Fruit fly (Drosophila melanogaster) whole organism, embryonic: ENCODE data around the gene btz.

ENCODE experiments used
- Atf3 ChIP-seq: fragments of 200-800 bp; sonication (Bioruptor generic); optimal IDR thresholded peaks from 3 replicates; lab custom pipeline; 2016; ENCODE audit warnings: missing biosample characterization, missing genetic modification characterization
- Bdp1 ChIP-seq: fragments of 200-800 bp; sonication (Bioruptor generic); optimal IDR thresholded peaks from 3 replicates; lab custom pipeline; 2016; ENCODE audit warnings: missing biosample characterization, missing genetic modification characterization
- CG10274 ChIP-seq: fragments of 200-800 bp; sonication (Bioruptor generic); optimal IDR thresholded peaks from 3 replicates; lab custom pipeline; 2017; ENCODE audit warnings: missing biosample characterization, mild to moderate bottlenecking, missing genetic modification characterization
- CG10654 ChIP-seq: fragments of 200-800 bp; sonication (Bioruptor generic); optimal IDR thresholded peaks from 2 replicates; lab custom pipeline; 2016; ENCODE audit warnings: missing biosample characterization, missing genetic modification characterization
- CG11398 ChIP-seq: fragments of 200-800 bp; sonication (Bioruptor generic); optimal IDR thresholded peaks from 2 replicates; lab custom pipeline; 2016; ENCODE audit warnings: missing biosample characterization, missing genetic modification characterization
- CG13624 ChIP-seq: fragments of 200-800 bp; sonication (Bioruptor generic); optimal IDR thresholded peaks from 2 replicates; lab custom pipeline; 2016; ENCODE audit warnings: missing biosample characterization, missing genetic modification characterization
- CG14860 ChIP-seq: fragments of 200-800 bp; sonication (Bioruptor generic); IDR thresholded peaks from 3 replicates; pipeline ENCODE4 v1.3.6; 2022; ENCODE audit warnings: missing biosample characterization, missing genetic modification characterization; ENCODE audit not compliant: partially characterized antibody
- CG15269 ChIP-seq: fragments of 200-800 bp; sonication (Bioruptor generic); optimal IDR thresholded peaks from 2 replicates; lab custom pipeline; 2018; ENCODE audit warnings: missing biosample characterization, mild to moderate bottlenecking, missing genetic modification characterization, moderate library complexity
- CG17612 ChIP-seq: fragments of 200-800 bp; sonication (Bioruptor generic); IDR thresholded peaks from 2 replicates; pipeline ENCODE4 v1.3.6; 2022; ENCODE audit warnings: missing biosample characterization, missing genetic modification characterization
- CG17912 ChIP-seq: fragments of 200-800 bp; sonication (Bioruptor generic); optimal IDR thresholded peaks from 2 replicates; lab custom pipeline; 2018; ENCODE audit warnings: missing biosample characterization, mild to moderate bottlenecking, missing genetic modification characterization
- CG18764 ChIP-seq: fragments of 200-800 bp; sonication (Bioruptor generic); optimal IDR thresholded peaks from 3 replicates; lab custom pipeline; 2016; ENCODE audit warnings: missing biosample characterization, missing genetic modification characterization
- CG32767 ChIP-seq: fragments of 200-800 bp; sonication (Bioruptor generic); IDR thresholded peaks from 2 replicates; pipeline ENCODE4 v1.3.6; 2022; ENCODE audit warnings: missing biosample characterization, missing genetic modification characterization
- CG3281 ChIP-seq: fragments of 200-800 bp; sonication (Bioruptor generic); optimal IDR thresholded peaks from 3 replicates; lab custom pipeline; 2017; ENCODE audit warnings: missing biosample characterization, mild to moderate bottlenecking, missing genetic modification characterization
- CG33213 ChIP-seq: fragments of 200-800 bp; sonication (Bioruptor generic); optimal IDR thresholded peaks from 3 replicates; lab custom pipeline; 2016; ENCODE audit warnings: missing biosample characterization, missing genetic modification characterization
- CG3995 ChIP-seq: fragments of 200-800 bp; sonication (Bioruptor generic); optimal IDR thresholded peaks from 3 replicates; lab custom pipeline; 2016; ENCODE audit warnings: missing biosample characterization, missing genetic modification characterization
- CG4404 ChIP-seq: fragments of 200-800 bp; sonication (Bioruptor generic); IDR thresholded peaks from 2 replicates; pipeline ENCODE4 v1.3.6; 2022; ENCODE audit warnings: missing biosample characterization, missing genetic modification characterization
- CG4707 ChIP-seq: fragments of 200-800 bp; sonication (Bioruptor generic); optimal IDR thresholded peaks from 2 replicates; lab custom pipeline; 2018; ENCODE audit warnings: missing biosample characterization, mild to moderate bottlenecking, missing genetic modification characterization, moderate library complexity
- CG5180 ChIP-seq: fragments of 200-800 bp; sonication (Bioruptor generic); optimal IDR thresholded peaks from 3 replicates; lab custom pipeline; 2017; ENCODE audit warnings: missing biosample characterization, missing genetic modification characterization, mild to moderate bottlenecking, moderate library complexity, missing genetic modification reagents
- CG7372 ChIP-seq: fragments of 200-800 bp; sonication (Bioruptor generic); IDR thresholded peaks from 2 replicates; pipeline ENCODE4 v1.3.6; 2022; ENCODE audit warnings: missing biosample characterization, missing genetic modification characterization
- CG7928 ChIP-seq: fragments of 200-800 bp; sonication (Bioruptor generic); optimal IDR thresholded peaks from 2 replicates; lab custom pipeline; 2017; ENCODE audit warnings: missing biosample characterization, mild to moderate bottlenecking, missing genetic modification characterization
- CG8290 ChIP-seq, 3 experiments: fragments of 200-800 bp; sonication (Bioruptor generic); optimal IDR thresholded peaks; 2 replicates each; lab custom pipeline; 2016 to 2019; ENCODE audit warnings: missing biosample characterization in 3 of 3, missing genetic modification characterization in 3 of 3, mild to moderate bottlenecking in 2 of 3, moderate library complexity in 1 of 3
- CG8478 ChIP-seq: fragments of >200 bp; optimal IDR thresholded peaks from 2 replicates; lab custom pipeline; 2018
- CG9215 ChIP-seq: fragments of 200-800 bp; sonication (Bioruptor generic); IDR thresholded peaks from 2 replicates; pipeline ENCODE4 v1.3.6; 2022; ENCODE audit warnings: missing biosample characterization, missing genetic modification characterization
- D ChIP-seq, 2 experiments: fragments of 200-800 bp in 1 of 2; fragments of >200 bp in 1 of 2; sonication (Bioruptor generic) in 1 of 2; optimal IDR thresholded peaks; 2 replicates in 1 of 2; 3 replicates in 1 of 2; lab custom pipeline; 2017; ENCODE audit warnings: mild to moderate bottlenecking in 1 of 2, missing biosample characterization in 1 of 2, missing genetic modification characterization in 1 of 2, missing genetic modification reagents in 1 of 2
- Dad ChIP-seq: fragments of 200-800 bp; sonication (Bioruptor generic); optimal IDR thresholded peaks from 3 replicates; lab custom pipeline; 2016; ENCODE audit warnings: missing biosample characterization, missing genetic modification characterization
- Doc2 ChIP-seq: fragments of 200-800 bp; sonication (Bioruptor generic); IDR thresholded peaks from 2 replicates; pipeline ENCODE4 v1.3.6; 2022; ENCODE audit warnings: missing biosample characterization, missing genetic modification characterization
- Ets65A ChIP-seq: fragments of 200-800 bp; sonication (Bioruptor generic); peaks from one replicate; lab custom pipeline; 2016; ENCODE audit warnings: missing biosample characterization, missing genetic modification characterization
- HLH3B ChIP-seq: fragments of 200-800 bp; sonication (Bioruptor generic); IDR thresholded peaks from 2 replicates; pipeline ENCODE4 v1.3.6; 2022; ENCODE audit warnings: missing biosample characterization, missing genetic modification characterization
- NC2β ChIP-seq: fragments of 200-800 bp; sonication (Bioruptor generic); optimal IDR thresholded peaks from 2 replicates; lab custom pipeline; 2016; ENCODE audit warnings: missing biosample characterization, missing genetic modification characterization
- Poxn ChIP-seq: fragments of 200-800 bp; sonication (Bioruptor generic); IDR thresholded peaks from 2 replicates; pipeline ENCODE4 v1.3.6; 2022; ENCODE audit warnings: missing biosample characterization, missing genetic modification characterization
- Ravus ChIP-seq: fragments of 200-800 bp; sonication (Bioruptor generic); IDR thresholded peaks from 2 replicates; pipeline ENCODE4 v1.3.6; 2022; ENCODE audit warnings: missing biosample characterization, missing genetic modification characterization
- Rx ChIP-seq: fragments of 200-800 bp; sonication (Bioruptor generic); IDR thresholded peaks from 2 replicates; pipeline ENCODE4 v1.3.6; 2022; ENCODE audit warnings: missing biosample characterization, missing genetic modification characterization
- Sin3A ChIP-seq: fragments of >200 bp; optimal IDR thresholded peaks from 2 replicates; lab custom pipeline; 2018
- Taf1 ChIP-seq: fragments of 200-800 bp; sonication (Bioruptor generic); IDR thresholded peaks from 2 replicates; pipeline ENCODE4 v1.3.6; 2022; ENCODE audit warnings: missing biosample characterization, missing genetic modification characterization
- ab ChIP-seq: fragments of 200-800 bp; sonication (Bioruptor generic); optimal IDR thresholded peaks from 2 replicates; lab custom pipeline; 2016; ENCODE audit warnings: missing biosample characterization, missing genetic modification characterization
- crc ChIP-seq: fragments of 200-800 bp; sonication (Bioruptor generic); optimal IDR thresholded peaks from 2 replicates; lab custom pipeline; 2016; ENCODE audit warnings: missing biosample characterization, missing genetic modification characterization
- fd3F ChIP-seq: fragments of 200-800 bp; sonication (Bioruptor generic); optimal IDR thresholded peaks from 2 replicates; lab custom pipeline; 2018; ENCODE audit warnings: missing biosample characterization, mild to moderate bottlenecking, missing genetic modification characterization, moderate library complexity
- gsb ChIP-seq: fragments of 200-800 bp; sonication (Bioruptor generic); IDR thresholded peaks from 2 replicates; pipeline ENCODE4 v1.3.6; 2022; ENCODE audit warnings: missing biosample characterization, missing genetic modification characterization
- gsb-n ChIP-seq: fragments of 200-800 bp; sonication (Bioruptor generic); optimal IDR thresholded peaks from 3 replicates; lab custom pipeline; 2018; ENCODE audit warnings: missing biosample characterization, mild to moderate bottlenecking, missing genetic modification characterization
- hth ChIP-seq: fragments of >200 bp; optimal IDR thresholded peaks from 2 replicates; lab custom pipeline; 2017; ENCODE audit warnings: inconsistent platforms
- kah ChIP-seq: fragments of 200-800 bp; sonication (Bioruptor generic); optimal IDR thresholded peaks from 2 replicates; lab custom pipeline; 2018; ENCODE audit warnings: missing biosample characterization, mild to moderate bottlenecking, missing genetic modification characterization
- klu ChIP-seq: fragments of 200-800 bp; sonication (Bioruptor generic); IDR thresholded peaks from 2 replicates; pipeline ENCODE4 v1.3.6; 2022; ENCODE audit warnings: missing biosample characterization, missing genetic modification characterization
- lilli ChIP-seq: fragments of 200-800 bp; sonication (Bioruptor generic); optimal IDR thresholded peaks from 3 replicates; lab custom pipeline; 2016; ENCODE audit warnings: missing biosample characterization, missing genetic modification characterization
- nmo ChIP-seq: fragments of 200-800 bp; sonication (Bioruptor generic); optimal IDR thresholded peaks from 2 replicates; lab custom pipeline; 2018; ENCODE audit warnings: missing biosample characterization, mild to moderate bottlenecking, missing genetic modification characterization, moderate library complexity
- pita ChIP-seq: fragments of 200-800 bp; sonication (Bioruptor generic); optimal IDR thresholded peaks from 2 replicates; lab custom pipeline; 2017; ENCODE audit warnings: missing biosample characterization, mild to moderate bottlenecking, missing genetic modification characterization
- row ChIP-seq: fragments of 200-800 bp; sonication (Bioruptor generic); IDR thresholded peaks from 3 replicates; pipeline ENCODE4 v1.3.6; 2022; ENCODE audit warnings: missing biosample characterization, missing genetic modification characterization
- schlank ChIP-seq: fragments of 200-800 bp; sonication (Bioruptor generic); optimal IDR thresholded peaks from 2 replicates; lab custom pipeline; 2018; ENCODE audit warnings: missing biosample characterization, mild to moderate bottlenecking, missing genetic modification characterization
- scrt ChIP-seq: fragments of 200-800 bp; sonication (Bioruptor generic); optimal IDR thresholded peaks from 2 replicates; lab custom pipeline; 2018; ENCODE audit warnings: missing biosample characterization, mild to moderate bottlenecking, missing genetic modification characterization, moderate library complexity
- tup ChIP-seq: fragments of 200-800 bp; sonication (Bioruptor generic); optimal IDR thresholded peaks from 2 replicates; lab custom pipeline; 2016; ENCODE audit warnings: missing biosample characterization, mild to moderate bottlenecking, missing genetic modification characterization, moderate library complexity
- vvl ChIP-seq: fragments of 200-800 bp; sonication (Bioruptor generic); IDR thresholded peaks from 2 replicates; pipeline ENCODE4 v1.3.6; 2022; ENCODE audit warnings: missing biosample characterization, missing genetic modification characterization
- z ChIP-seq: fragments of 200-800 bp; sonication (Bioruptor generic); IDR thresholded peaks from 3 replicates; pipeline ENCODE4 v1.3.6; 2022; ENCODE audit warnings: missing biosample characterization, missing genetic modification characterization

Gene btz

DNA sequence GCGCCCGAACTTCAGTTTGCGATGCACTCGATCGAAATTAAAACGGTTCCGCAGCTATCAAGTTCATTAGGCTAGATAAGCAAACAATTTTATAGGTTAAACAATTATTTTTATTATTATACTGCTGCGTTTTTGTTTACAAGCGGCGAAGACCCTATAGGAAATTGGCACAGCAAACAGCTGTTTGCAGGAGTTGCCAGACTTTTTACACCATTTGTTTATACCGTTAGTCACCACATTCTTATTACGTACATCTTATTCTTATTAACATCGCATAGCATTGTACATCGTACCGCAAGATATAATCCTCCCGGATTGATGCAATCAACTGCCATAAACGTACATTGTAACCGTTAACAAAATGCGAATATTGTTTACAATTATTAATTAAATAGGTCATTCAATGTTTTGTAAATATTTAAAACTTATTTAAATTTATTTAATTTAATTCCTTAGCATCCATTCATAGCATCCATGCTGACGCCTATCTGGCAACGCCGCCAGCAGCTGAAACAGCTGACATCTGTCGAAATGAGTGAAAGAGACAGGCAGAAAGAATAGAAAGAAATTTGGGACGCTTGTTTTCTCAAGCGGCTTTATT, 6.5 kb downstream of the btz start, which contains the start of the genes CROT and CG12877 (continued):
- peak; percentile 73 for TF ChIP-seq fd3F
- TF ChIP-seq CG7372: peak; percentile 62
- TF ChIP-seq CG33213 (GFP tag; lab: Kevin White, UChicago): no peak
- TF ChIP-seq gsb (GFP tag; lab: Robert Waterston, UW): no peak
- peak; percentile 41; the same call in 1 of the 2 replicates for TF ChIP-seq Taf1 (GFP tag; lab: Robert Waterston, UW)
- no peak for TF ChIP-seq z (GFP tag; lab: Robert Waterston, UW)
- no peak for TF ChIP-seq kah (GFP tag; lab: Kevin White, UChicago)
- TF ChIP-seq CG15269: peak; percentile 78
- TF ChIP-seq CG11398 (GFP tag; lab: Kevin White, UChicago): no peak
- peak; percentile 17 for TF ChIP-seq CG17912
- TF ChIP-seq CG10654 (GFP tag; lab: Kevin White, UChicago): peak; percentile 72
- peak; percentile 59; the same call in 1 of the 2 replicates for TF ChIP-seq Doc2 (GFP tag; lab: Robert Waterston, UW)
- peak; percentile 90 for TF ChIP-seq Ets65A
- TF ChIP-seq Rx (GFP tag; lab: Robert Waterston, UW): peak; percentile 32; the same call in 1 of the 2 replicates
- TF ChIP-seq CG13624 (GFP tag; lab: Kevin White, UChicago): peak; percentile 65
- no peak for TF ChIP-seq ab (GFP tag; lab: Kevin White, UChicago)
- peak; percentile 80 for TF ChIP-seq tup (GFP tag; lab: Kevin White, UChicago)
- peak; percentile 53 for TF ChIP-seq Bdp1 (GFP tag; lab: Kevin White, UChicago)
- peak; percentile 75 for TF ChIP-seq CG3281
- no peak for TF ChIP-seq CG17612 (GFP tag; lab: Robert Waterston, UW)
- peak; percentile 86 for TF ChIP-seq lilli (GFP tag; lab: Kevin White, UChicago)
- peak; percentile 58 for TF ChIP-seq CG18764 (GFP tag; lab: Kevin White, UChicago)
- TF ChIP-seq CG4707: no peak
- no peak for TF ChIP-seq CG5180 (GFP tag; lab: Kevin White, UChicago)
- TF ChIP-seq schlank (tag; lab: Kevin White, UChicago): peak; percentile 50
- no peak for TF ChIP-seq hth (lab: Kevin White, UChicago)
- TF ChIP-seq klu: peak; percentile 74; the same call in 1 of the 2 replicates
- no peak for TF ChIP-seq CG8478
- peak; percentile 22 for TF ChIP-seq Atf3 (GFP tag; lab: Kevin White, UChicago)
- peak; percentile 77 for TF ChIP-seq gsb-n (tag; lab: Kevin White, UChicago)
- peak; percentile 63; the same call in 1 of the 2 replicates for TF ChIP-seq HLH3B (GFP tag; lab: Robert Waterston, UW)
- peak; percentile 26 for TF ChIP-seq Sin3A (lab: Kevin White, UChicago)
- TF ChIP-seq CG14860: no peak
- TF ChIP-seq CG32767 (GFP tag; lab: Robert Waterston, UW): 0 out of 2 replicates have a peak, but pooled peaks have one; percentile 24
- peak; percentile 92 for TF ChIP-seq CG3995 (GFP tag; lab: Kevin White, UChicago)
- peak; percentile 16 for TF ChIP-seq CG7928 (GFP tag; lab: Kevin White, UChicago)
- peak; percentile 88 for TF ChIP-seq row (GFP tag; lab: Robert Waterston, UW)
- peak; percentile 17 for TF ChIP-seq Ravus
- peak; percentile 49 for TF ChIP-seq CG10274
- peak; percentile 65 for TF ChIP-seq scrt (GFP tag; lab: Kevin White, UChicago)
- TF ChIP-seq NC2β (GFP tag; lab: Kevin White, UChicago): peak; percentile 41
- TF ChIP-seq CG4404 (GFP tag; lab: Robert Waterston, UW): peak; percentile 75
- TF ChIP-seq Poxn (GFP tag; lab: Robert Waterston, UW): peak; percentile 68
- TF ChIP-seq vvl (GFP tag; lab: Robert Waterston, UW): peak; percentile 83
- no peak for TF ChIP-seq crc
- peak; percentile 91 for TF ChIP-seq nmo (GFP tag; lab: Kevin White, UChicago)
- no peak for TF ChIP-seq CG8290 (GFP tag; optimal IDR thresholded peaks at IDR 0.05; lab: Kevin White, UChicago)
- TF ChIP-seq CG8290 (tag; optimal IDR thresholded peaks at IDR 0.05; lab: Kevin White, UChicago): peak; percentile 18 to 61
- peak; percentile 58 for TF ChIP-seq Dad (GFP tag; lab: Kevin White, UChicago)
- TF ChIP-seq pita (GFP tag; lab: Kevin White, UChicago): no peak
- peak; percentile 77 for TF ChIP-seq CG9215 (GFP tag; lab: Robert Waterston, UW)
- no peak for TF ChIP-seq D (optimal IDR thresholded peaks at IDR 0.05; lab: Kevin White, UChicago)
- TF ChIP-seq D (GFP tag; optimal IDR thresholded peaks at IDR 0.05; lab: Kevin White, UChicago): peak; percentile 70
